Worm (Caenorhabditis elegans): ENCODE results near the gene sre-47.
A peak's percentile ranks its signal among the peaks of the same experiment; 100 is the strongest.

sre-47 gene

ce11 chrII:14016865-14017264, 32.4 kb upstream of the sre-47 start, which contains the start of gene cyp-37A1:
Gene cyp-37A1 (minus strand): TSS chrII:14016965.
- TF ChIP-seq snpc-3.4 (tag; optimal IDR thresholded peaks at IDR 0.05) (no peak), K12H6.12 (tag; optimal IDR thresholded peaks at IDR 0.05) (no peak), pbrm-1 (GFP tag; IDR thresholded peaks at IDR 0.05) (no peak), nfya-2 (GFP tag; IDR thresholded peaks at IDR 0.05) (no peak), attf-3 (GFP tag; conservative IDR thresholded peaks at IDR 0.05) (no peak), fkh-3 (tag; optimal IDR thresholded peaks at IDR 0.05) (no peak), Y53G8AR.9 (GFP tag; conservative IDR thresholded peaks at IDR 0.05) (no peak), hsf-1 (GFP tag; IDR thresholded peaks at IDR 0.05) (no peak), mes-4 (tag; optimal IDR thresholded peaks at IDR 0.05) (no peak), cebp-1 (GFP tag; IDR thresholded peaks at IDR 0.05) (no peak), cebp-1 (tag; optimal IDR thresholded peaks at IDR 0.05) (no peak), efl-1 (GFP tag; optimal IDR thresholded peaks at IDR 0.05) (no peak), Y67H2A.10 (GFP tag; conservative IDR thresholded peaks at IDR 0.05) (no peak), dpff-1 (tag; optimal IDR thresholded peaks at IDR 0.05) (no peak), egrh-3 (GFP tag; IDR thresholded peaks at IDR 0.05) (no peak), T07F8.4 (tag; optimal IDR thresholded peaks at IDR 0.05) (no peak), ekl-4 (GFP tag; IDR thresholded peaks at IDR 0.05) (no peak)

- 0 out of 2 replicates have a peak, but pooled peaks have one; percentile 48 for TF ChIP-seq F37B4.10 (GFP tag; IDR thresholded peaks at IDR 0.05)
- no peak for TF ChIP-seq ztf-3 (GFP tag; optimal IDR thresholded peaks at IDR 0.05)
- TF ChIP-seq nhr-179 (tag; optimal IDR thresholded peaks at IDR 0.05) = no peak
Observed at ce11 chrII:14014637-14015036, 30.2 kb upstream of the sre-47 start.

- TF ChIP-seq snpc-4 (GFP tag; optimal IDR thresholded peaks at IDR 0.05) = no peak
- peak; percentile 35 to 87 (median 74) for TF ChIP-seq snpc-4 (tag; optimal IDR thresholded peaks at IDR 0.05)
- TF ChIP-seq Y53G8AR.9 (GFP tag; conservative IDR thresholded peaks at IDR 0.05) = no peak
- no peak for TF ChIP-seq mxl-1 (tag; optimal IDR thresholded peaks at IDR 0.05)
- no peak for TF ChIP-seq madf-8 (GFP tag; conservative IDR thresholded peaks at IDR 0.05)
- no peak for TF ChIP-seq nhr-120 (GFP tag; IDR thresholded peaks at IDR 0.05)
- TF ChIP-seq nfya-2 (GFP tag; IDR thresholded peaks at IDR 0.05) = no peak
- no peak for TF ChIP-seq ztf-3 (GFP tag; optimal IDR thresholded peaks at IDR 0.05)
- TF ChIP-seq ceh-91 (GFP tag; IDR thresholded peaks at IDR 0.05) = no peak
- no peak for TF ChIP-seq K12H6.12 (tag; optimal IDR thresholded peaks at IDR 0.05)
- no peak for TF ChIP-seq sea-2 (GFP tag; IDR thresholded peaks at IDR 0.05)
- TF ChIP-seq sdz-38 (tag; optimal IDR thresholded peaks at IDR 0.05) = no peak
- no peak for TF ChIP-seq mes-4 (tag; optimal IDR thresholded peaks at IDR 0.05)
- no peak for TF ChIP-seq egl-44 (GFP tag; IDR thresholded peaks at IDR 0.05)
- no peak for TF ChIP-seq ccch-3 (GFP tag; optimal IDR thresholded peaks at IDR 0.05)
- TF ChIP-seq pbrm-1 (GFP tag; IDR thresholded peaks at IDR 0.05) = no peak
- peak; percentile 59 for TF ChIP-seq nhr-80 (tag; optimal IDR thresholded peaks at IDR 0.05)
- TF ChIP-seq lin-26 (GFP tag; IDR thresholded peaks at IDR 0.05) = no peak
Observed at ce11 chrII:14010656-14011376, 26.4 kb upstream of the sre-47 start, which contains the start of gene F01D5.8. Gene F01D5.8 (plus strand): TSS chrII:14010706.

DNA sequence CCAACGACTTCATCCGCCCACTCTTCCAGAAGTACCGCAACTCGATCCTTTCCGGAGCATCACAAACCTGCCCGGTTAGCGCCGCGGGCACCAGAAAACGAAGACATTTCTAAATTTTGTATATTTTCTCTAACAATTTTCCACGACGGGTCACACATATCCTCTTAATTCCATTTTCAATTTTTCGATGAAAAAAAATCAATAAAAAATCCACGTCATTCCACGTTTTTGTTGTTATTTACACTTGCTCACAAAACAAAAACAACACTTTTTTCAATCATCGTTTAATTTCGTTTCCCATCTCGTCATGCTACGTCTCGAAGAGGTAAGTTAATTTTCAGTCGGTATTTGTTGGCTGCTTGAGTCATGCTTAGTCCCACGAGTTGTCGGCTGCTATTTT, 23.9 kb upstream of the sre-47 start, which contains the start of gene F01D5.7:
TSS of gene F01D5.7 (plus strand) at position 301 of the 400 bp plus-strand sequence.
- no peak for TF ChIP-seq attf-3 (GFP tag; conservative IDR thresholded peaks at IDR 0.05)

ce11 chrII:14006210-14006609, 21.8 kb upstream of the sre-47 start, which contains the start of gene F01D5.6:
Gene F01D5.6 (plus strand): TSS chrII:14006510.
- TF ChIP-seq rcor-1 (GFP tag; IDR thresholded peaks at IDR 0.05) = no peak
- no peak for TF ChIP-seq cebp-2 (GFP tag; IDR thresholded peaks at IDR 0.05)
- TF ChIP-seq lsy-27 (tag; optimal IDR thresholded peaks at IDR 0.05; ENCODE audit: borderline replicate concordance, insufficient read depth) = no peak
- TF ChIP-seq hrde-1 (tag; optimal IDR thresholded peaks at IDR 0.05; ENCODE audit: borderline replicate concordance) = no peak
- no peak for TF ChIP-seq madf-10 (tag; optimal IDR thresholded peaks at IDR 0.05)
- no peak for TF ChIP-seq F57A8.1 (GFP tag; optimal IDR thresholded peaks at IDR 0.05)
- TF ChIP-seq ztf-18 (tag; optimal IDR thresholded peaks at IDR 0.05) = no peak
- no peak for TF ChIP-seq dox-1 (GFP tag; IDR thresholded peaks at IDR 0.05)
- no peak for TF ChIP-seq mes-4 (tag; optimal IDR thresholded peaks at IDR 0.05)
- no peak for TF ChIP-seq atf-7 (tag; optimal IDR thresholded peaks at IDR 0.05)
- TF ChIP-seq ccch-3 (GFP tag; optimal IDR thresholded peaks at IDR 0.05) = no peak
- no peak for TF ChIP-seq Y95B8A.8 (GFP tag; IDR thresholded peaks at IDR 0.05)
